Fruit fly (Drosophila melanogaster) whole organism, prepupa: ENCODE results near the gene mRpL44.

Source experiments
- CG11762 ChIP-seq: fragments of 200-800 bp; sonication (Bioruptor generic); optimal IDR thresholded peaks from 3 replicates; lab custom pipeline; 2016; ENCODE audit warnings: missing biosample characterization, missing genetic modification characterization; ENCODE audit not compliant: insufficient read depth
- CG16779 ChIP-seq: fragments of 200-800 bp; sonication (Bioruptor generic); optimal IDR thresholded peaks from 3 replicates; lab custom pipeline; 2017; ENCODE audit warnings: missing biosample characterization, mild to moderate bottlenecking, missing genetic modification characterization
- CG32006 ChIP-seq: fragments of 200-800 bp; sonication (Bioruptor generic); optimal IDR thresholded peaks from 3 replicates; lab custom pipeline; 2017; ENCODE audit warnings: missing biosample characterization, mild to moderate bottlenecking, missing genetic modification characterization
- CG34406 ChIP-seq: fragments of 200-800 bp; sonication (Bioruptor generic); optimal IDR thresholded peaks from 3 replicates; lab custom pipeline; 2016; ENCODE audit warnings: missing biosample characterization, missing genetic modification characterization
- CG6276 ChIP-seq: fragments of 200-800 bp; sonication (Bioruptor generic); optimal IDR thresholded peaks from 2 replicates; lab custom pipeline; 2017; ENCODE audit warnings: missing biosample characterization, mild to moderate bottlenecking, missing genetic modification characterization
- CG6854 ChIP-seq: fragments of 200-800 bp; sonication (Bioruptor generic); optimal IDR thresholded peaks from 2 replicates; lab custom pipeline; 2017; ENCODE audit warnings: missing biosample characterization, mild to moderate bottlenecking, missing genetic modification characterization
- Hr39 ChIP-seq: fragments of 200-800 bp; sonication (Bioruptor generic); optimal IDR thresholded peaks from 2 replicates; lab custom pipeline; 2016; ENCODE audit warnings: missing biosample characterization, missing genetic modification characterization
- Sox102F ChIP-seq: fragments of 200-800 bp; sonication (Bioruptor generic); optimal IDR thresholded peaks from 2 replicates; lab custom pipeline; 2016; ENCODE audit warnings: missing biosample characterization, mild to moderate bottlenecking, missing genetic modification characterization
- Sox14 ChIP-seq: fragments of 200-800 bp; sonication (Bioruptor generic); optimal IDR thresholded peaks from 3 replicates; lab custom pipeline; 2016; ENCODE audit warnings: missing biosample characterization, missing genetic modification characterization
- Sox15 ChIP-seq: fragments of 200-800 bp; sonication (Bioruptor generic); optimal IDR thresholded peaks from 3 replicates; lab custom pipeline; 2016; ENCODE audit warnings: missing biosample characterization, missing genetic modification characterization
- dac ChIP-seq: fragments of 200-800 bp; sonication (Bioruptor generic); optimal IDR thresholded peaks from 2 replicates; lab custom pipeline; 2017; ENCODE audit warnings: missing biosample characterization, mild to moderate bottlenecking, missing genetic modification characterization
- fd59A ChIP-seq: fragments of 200-800 bp; sonication (Bioruptor generic); optimal IDR thresholded peaks from 2 replicates; lab custom pipeline; 2017; ENCODE audit warnings: missing biosample characterization, mild to moderate bottlenecking, missing genetic modification characterization, missing genetic modification reagents
- spab ChIP-seq: fragments of 200-800 bp; sonication (Bioruptor generic); optimal IDR thresholded peaks from 2 replicates; lab custom pipeline; 2017; ENCODE audit warnings: missing biosample characterization, mild to moderate bottlenecking, missing genetic modification characterization, missing genetic modification reagents

- no peak for TF ChIP-seq CG34406 (GFP tag; lab: Kevin White, UChicago)
- TF ChIP-seq CG6276 (GFP tag; lab: Kevin White, UChicago) = no peak
- TF ChIP-seq Sox15 (GFP tag; lab: Kevin White, UChicago) = no peak
- no peak for TF ChIP-seq dac (GFP tag; lab: Kevin White, UChicago)
- TF ChIP-seq CG11762 = no peak
- no peak for TF ChIP-seq CG32006 (GFP tag; lab: Kevin White, UChicago)
- TF ChIP-seq Sox102F (GFP tag; lab: Kevin White, UChicago) = no peak
- TF ChIP-seq CG16779 (tag; lab: Kevin White, UChicago) = no peak
- TF ChIP-seq CG6854 = no peak
- TF ChIP-seq Sox14 (GFP tag; lab: Kevin White, UChicago) = no peak
- TF ChIP-seq fd59A (GFP tag; lab: Kevin White, UChicago) = no peak
- no peak for TF ChIP-seq Hr39 (GFP tag; lab: Kevin White, UChicago)
- no peak for TF ChIP-seq spab (GFP tag; lab: Kevin White, UChicago)
Observed at dm6 chr3R:5429786-5430185, 40.6 kb downstream of the mRpL44 start.
